Worm (Caenorhabditis elegans): ENCODE data around the gene srg-48.

ce11 chrIV:7024829-7025228, 47.4 kb upstream of the srg-48 start:
- no peak for TF ChIP-seq F13H6.1 (tag; optimal IDR thresholded peaks at IDR 0.05)
- no peak for TF ChIP-seq hlh-6 (tag; optimal IDR thresholded peaks at IDR 0.05)
- no peak for TF ChIP-seq unc-55 (GFP tag; optimal IDR thresholded peaks at IDR 0.05)
- no peak for TF ChIP-seq lin-11 (tag; optimal IDR thresholded peaks at IDR 0.05)
- TF ChIP-seq pat-9 (tag; optimal IDR thresholded peaks at IDR 0.05), result no peak
- no peak for TF ChIP-seq dve-1 (tag; optimal IDR thresholded peaks at IDR 0.05)
- no peak for TF ChIP-seq fkh-10 (GFP tag; optimal IDR thresholded peaks at IDR 0.05)
- TF ChIP-seq T23F11.4 (GFP tag; optimal IDR thresholded peaks at IDR 0.05), result no peak
- no peak for TF ChIP-seq ref-2 (tag; optimal IDR thresholded peaks at IDR 0.05)

All from whole organism, late embryonic.